Fruit fly (Drosophila melanogaster) whole organism, prepupa: ENCODE data around the gene spz4.

Experiments
- Blimp-1 ChIP-seq: fragments of 200-800 bp; sonication (Bioruptor generic); optimal IDR thresholded peaks from 3 replicates; lab custom pipeline; 2017; ENCODE audit warnings: missing biosample characterization, missing genetic modification characterization, mild to moderate bottlenecking, moderate library complexity, missing genetic modification reagents
- CG11294 ChIP-seq: fragments of 200-800 bp; sonication (Bioruptor generic); IDR thresholded peaks from 2 replicates; pipeline ENCODE4 v1.3.6; 2022; ENCODE audit warnings: missing biosample characterization, missing genetic modification characterization
- CG11762 ChIP-seq: fragments of 200-800 bp; sonication (Bioruptor generic); optimal IDR thresholded peaks from 3 replicates; lab custom pipeline; 2016; ENCODE audit warnings: missing biosample characterization, missing genetic modification characterization; ENCODE audit not compliant: insufficient read depth
- Gug ChIP-seq: fragments of 200-800 bp; sonication (Bioruptor generic); IDR thresholded peaks from 2 replicates; pipeline ENCODE4 v1.3.6; 2022; ENCODE audit warnings: missing biosample characterization, missing genetic modification characterization
- net ChIP-seq: fragments of 200-800 bp; sonication (Bioruptor generic); optimal IDR thresholded peaks from 3 replicates; lab custom pipeline; 2016; ENCODE audit warnings: missing biosample characterization, missing genetic modification characterization
- svp ChIP-seq: fragments of 200-800 bp; sonication (Bioruptor generic); peaks from one replicate; lab custom pipeline; 2016; ENCODE audit warnings: missing biosample characterization, missing genetic modification characterization

DNA sequence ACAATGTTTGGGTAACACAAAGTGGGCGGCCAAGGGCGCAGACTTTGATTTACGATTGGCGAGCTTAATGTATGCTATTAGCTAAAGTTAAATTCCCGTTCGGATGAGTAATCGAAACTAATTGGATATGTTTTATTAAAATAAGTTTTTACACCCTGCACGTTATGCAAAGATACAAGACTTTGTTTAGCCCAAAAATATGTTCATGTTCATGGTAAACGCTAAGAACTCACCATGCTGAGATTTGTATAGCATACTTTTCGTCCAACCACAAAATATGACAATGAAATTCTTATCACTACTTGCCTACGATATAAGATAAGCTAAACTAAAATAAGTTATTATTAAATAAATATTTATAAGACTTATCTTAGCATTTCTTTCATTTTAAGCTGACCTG is 26.6 kb upstream of the spz4 start:
- TF ChIP-seq Blimp-1 (GFP tag; lab: Kevin White, UChicago) (no peak), Gug (GFP tag; lab: Robert Waterston, UW) (no peak), CG11294 (no peak), net (GFP tag; lab: Kevin White, UChicago) (no peak), svp (GFP tag; lab: Kevin White, UChicago) (no peak), CG11762 (GFP tag; lab: Kevin White, UChicago) (no peak)
